Fruit fly (Drosophila melanogaster) whole organism, embryonic: Measurements from ENCODE around the gene Rlb1.

Source experiments
- Blimp-1 ChIP-seq: fragments of 200-800 bp; sonication (Bioruptor generic); optimal IDR thresholded peaks from 3 replicates; lab custom pipeline; 2018; ENCODE audit warnings: missing biosample characterization, missing genetic modification characterization, mild to moderate bottlenecking, moderate library complexity, missing genetic modification reagents
- C15 ChIP-seq: fragments of 200-800 bp; sonication (Bioruptor generic); IDR thresholded peaks from 3 replicates; pipeline ENCODE4 v1.3.6; 2022; ENCODE audit warnings: missing biosample characterization, missing genetic modification characterization
- CG10543 ChIP-seq: fragments of 200-800 bp; sonication (Bioruptor generic); optimal IDR thresholded peaks from 3 replicates; lab custom pipeline; 2017; ENCODE audit warnings: missing biosample characterization, mild to moderate bottlenecking, missing genetic modification characterization, moderate library complexity
- CG11398 ChIP-seq: fragments of 200-800 bp; sonication (Bioruptor generic); optimal IDR thresholded peaks from 2 replicates; lab custom pipeline; 2016; ENCODE audit warnings: missing biosample characterization, missing genetic modification characterization
- CG11695 ChIP-seq: fragments of 200-800 bp; sonication (Bioruptor generic); IDR thresholded peaks from 3 replicates; pipeline ENCODE4 v1.3.6; 2022; ENCODE audit warnings: missing biosample characterization, missing genetic modification characterization
- CG12744 ChIP-seq: fragments of 200-800 bp; sonication (Bioruptor generic); optimal IDR thresholded peaks from 2 replicates; lab custom pipeline; 2016; ENCODE audit warnings: missing biosample characterization, missing genetic modification characterization
- CG15011 ChIP-seq: fragments of 200-800 bp; sonication (Bioruptor generic); optimal IDR thresholded peaks from 3 replicates; lab custom pipeline; 2018; ENCODE audit warnings: missing biosample characterization, mild to moderate bottlenecking, missing genetic modification characterization
- CG17361 ChIP-seq: fragments of 200-800 bp; sonication (Bioruptor generic); IDR thresholded peaks from 3 replicates; pipeline ENCODE4 v1.3.6; 2022; ENCODE audit warnings: missing biosample characterization, missing genetic modification characterization
- CG18476 ChIP-seq: fragments of 200-800 bp; sonication (Bioruptor generic); optimal IDR thresholded peaks from 2 replicates; lab custom pipeline; 2016; ENCODE audit warnings: missing biosample characterization, mild to moderate bottlenecking, missing genetic modification characterization
- CG31388 ChIP-seq: fragments of 200-800 bp; sonication (Bioruptor generic); optimal IDR thresholded peaks from 2 replicates; lab custom pipeline; 2016; ENCODE audit warnings: missing biosample characterization, missing genetic modification characterization
- CG4282 ChIP-seq: fragments of 200-800 bp; sonication (Bioruptor generic); optimal IDR thresholded peaks from 2 replicates; lab custom pipeline; 2016; ENCODE audit warnings: missing biosample characterization, missing genetic modification characterization
- CG4328 ChIP-seq: fragments of 200-800 bp; sonication (Bioruptor generic); optimal IDR thresholded peaks from 3 replicates; lab custom pipeline; 2017; ENCODE audit warnings: missing biosample characterization, missing genetic modification reagents, missing genetic modification characterization
- CG7357 ChIP-seq: fragments of 200-800 bp; sonication (Bioruptor generic); IDR thresholded peaks from 3 replicates; pipeline ENCODE4 v1.3.6; 2022; ENCODE audit warnings: missing biosample characterization, missing genetic modification characterization
- CG7556 ChIP-seq: fragments of 200-800 bp; sonication (Bioruptor generic); optimal IDR thresholded peaks from 2 replicates; lab custom pipeline; 2017; ENCODE audit warnings: missing biosample characterization, mild to moderate bottlenecking, missing genetic modification characterization
- CG8281 ChIP-seq: fragments of 200-800 bp; sonication (Bioruptor generic); optimal IDR thresholded peaks from 2 replicates; lab custom pipeline; 2018; ENCODE audit warnings: missing biosample characterization, mild to moderate bottlenecking, missing genetic modification characterization, moderate library complexity
- CG8944 ChIP-seq: fragments of 200-800 bp; sonication (Bioruptor generic); optimal IDR thresholded peaks from 3 replicates; lab custom pipeline; 2016; ENCODE audit warnings: missing biosample characterization, missing genetic modification characterization
- CG9437 ChIP-seq: fragments of 200-800 bp; sonication (Bioruptor generic); optimal IDR thresholded peaks from 2 replicates; lab custom pipeline; 2018; ENCODE audit warnings: missing biosample characterization, mild to moderate bottlenecking, missing genetic modification characterization
- E2f2 ChIP-seq: fragments of 200-800 bp; sonication (Bioruptor generic); IDR thresholded peaks from 2 replicates; pipeline ENCODE4 v1.3.6; 2022; ENCODE audit warnings: missing biosample characterization, missing genetic modification characterization
- Eip74EF ChIP-seq, 2 experiments: fragments of 200-800 bp in 1 of 2; fragments of >200 bp in 1 of 2; sonication (Bioruptor generic) in 1 of 2; optimal IDR thresholded peaks; 2 replicates each; lab custom pipeline; 2017 to 2019; ENCODE audit warnings: missing biosample characterization in 2 of 2, missing genetic modification characterization in 2 of 2, mild to moderate bottlenecking in 1 of 2, moderate library complexity in 1 of 2
- Fer3 ChIP-seq: fragments of 200-800 bp; sonication (Bioruptor generic); optimal IDR thresholded peaks from 2 replicates; lab custom pipeline; 2018; ENCODE audit warnings: missing biosample characterization, mild to moderate bottlenecking, missing genetic modification characterization, moderate library complexity
- Gsc ChIP-seq: fragments of 200-800 bp; sonication (Bioruptor generic); IDR thresholded peaks from 2 replicates; pipeline ENCODE4 v1.3.6; 2022; ENCODE audit warnings: missing biosample characterization, missing genetic modification characterization
- Gug ChIP-seq: fragments of 200-800 bp; sonication (Bioruptor generic); IDR thresholded peaks from 4 replicates; pipeline ENCODE4 v1.3.6; 2022; ENCODE audit warnings: missing biosample characterization, missing genetic modification characterization
- MTF-1 ChIP-seq: fragments of 200-800 bp; sonication (Bioruptor generic); optimal IDR thresholded peaks from 2 replicates; lab custom pipeline; 2018; ENCODE audit warnings: missing biosample characterization, mild to moderate bottlenecking, missing genetic modification characterization, borderline replicate concordance
- Oli ChIP-seq: fragments of 200-800 bp; sonication (Bioruptor generic); optimal IDR thresholded peaks from 2 replicates; lab custom pipeline; 2018; ENCODE audit warnings: missing biosample characterization, mild to moderate bottlenecking, missing genetic modification characterization, moderate library complexity
- Opbp ChIP-seq: fragments of 200-800 bp; sonication (Bioruptor generic); IDR thresholded peaks from 3 replicates; pipeline ENCODE4 v1.3.6; 2022; ENCODE audit warnings: missing biosample characterization, missing genetic modification characterization; ENCODE audit not compliant: partially characterized antibody
- btn ChIP-seq: fragments of 200-800 bp; sonication (Bioruptor generic); optimal IDR thresholded peaks from 2 replicates; lab custom pipeline; 2016; ENCODE audit warnings: missing biosample characterization, missing genetic modification characterization
- cas ChIP-seq: fragments of 200-800 bp; sonication (Bioruptor generic); IDR thresholded peaks from 2 replicates; pipeline ENCODE4 v1.3.6; 2022; ENCODE audit warnings: missing biosample characterization, missing genetic modification characterization
- chif ChIP-seq, 2 experiments: fragments of 200-800 bp; sonication (Bioruptor generic); optimal IDR thresholded peaks; 3 replicates each; lab custom pipeline; 2016; ENCODE audit warnings: missing biosample characterization in 2 of 2, missing genetic modification characterization in 2 of 2
- ci ChIP-seq: fragments of 200-800 bp; sonication (Bioruptor generic); IDR thresholded peaks from 3 replicates; pipeline ENCODE4 v1.3.6; 2022; ENCODE audit warnings: missing biosample characterization, missing genetic modification characterization
- corto ChIP-seq: fragments of 200-800 bp; sonication (Bioruptor generic); optimal IDR thresholded peaks from 2 replicates; lab custom pipeline; 2016; ENCODE audit warnings: missing biosample characterization, mild to moderate bottlenecking, missing genetic modification characterization, moderate library complexity
- cwo ChIP-seq: fragments of 200-800 bp; sonication (Bioruptor generic); optimal IDR thresholded peaks from 3 replicates; lab custom pipeline; 2017; ENCODE audit warnings: missing biosample characterization, missing genetic modification characterization, mild to moderate bottlenecking, moderate library complexity, missing genetic modification reagents
- dmrt99B ChIP-seq: fragments of 200-800 bp; sonication (Bioruptor generic); optimal IDR thresholded peaks from 2 replicates; lab custom pipeline; 2018; ENCODE audit warnings: missing biosample characterization, mild to moderate bottlenecking, missing genetic modification characterization, moderate library complexity
- en ChIP-seq: fragments of 200-800 bp; sonication (Bioruptor generic); optimal IDR thresholded peaks from 2 replicates; lab custom pipeline; 2016; ENCODE audit warnings: missing biosample characterization, missing genetic modification characterization
- gem ChIP-seq: fragments of 200-800 bp; sonication (Bioruptor generic); optimal IDR thresholded peaks from 2 replicates; lab custom pipeline; 2019; ENCODE audit warnings: missing biosample characterization, mild to moderate bottlenecking, missing genetic modification characterization, moderate library complexity
- grau ChIP-seq: fragments of 200-800 bp; optimal IDR thresholded peaks from 3 replicates; lab custom pipeline; 2019; ENCODE audit warnings: missing biosample characterization, mild to moderate bottlenecking, missing genetic modification characterization, moderate library complexity
- jing ChIP-seq: fragments of 200-800 bp; sonication (Bioruptor generic); optimal IDR thresholded peaks from 2 replicates; lab custom pipeline; 2018; ENCODE audit warnings: missing biosample characterization, mild to moderate bottlenecking, missing genetic modification characterization
- ken ChIP-seq: fragments of 200-800 bp; sonication (Bioruptor generic); IDR thresholded peaks from 3 replicates; pipeline ENCODE4 v1.3.6; 2022; ENCODE audit warnings: missing biosample characterization, missing genetic modification characterization
- lov ChIP-seq, 2 experiments: fragments of 200-800 bp in 1 of 2; fragments of >200 bp in 1 of 2; sonication (Bioruptor generic) in 1 of 2; IDR thresholded peaks in 1 of 2; optimal IDR thresholded peaks in 1 of 2; 2 replicates in 1 of 2; 3 replicates in 1 of 2; pipeline versions ENCODE4 v1.3.6 to Lab custom; 2017 to 2022; ENCODE audit warnings: missing biosample characterization in 1 of 2, missing genetic modification characterization in 1 of 2
- mam ChIP-seq: fragments of 200-800 bp; sonication (Bioruptor generic); optimal IDR thresholded peaks from 3 replicates; lab custom pipeline; 2016; ENCODE audit warnings: missing biosample characterization, missing genetic modification characterization
- nmo ChIP-seq: fragments of 200-800 bp; sonication (Bioruptor generic); optimal IDR thresholded peaks from 2 replicates; lab custom pipeline; 2018; ENCODE audit warnings: missing biosample characterization, mild to moderate bottlenecking, missing genetic modification characterization, moderate library complexity
- pb ChIP-seq: fragments of 200-800 bp; sonication (Bioruptor generic); optimal IDR thresholded peaks from 3 replicates; lab custom pipeline; 2016; ENCODE audit warnings: missing biosample characterization, missing genetic modification characterization
- pros ChIP-seq: fragments of 200-800 bp; sonication (Bioruptor generic); optimal IDR thresholded peaks from 3 replicates; lab custom pipeline; 2019; ENCODE audit warnings: missing biosample characterization, mild to moderate bottlenecking, missing genetic modification characterization, moderate library complexity
- seq ChIP-seq: fragments of 200-800 bp; sonication (Bioruptor generic); IDR thresholded peaks from 2 replicates; pipeline ENCODE4 v1.3.6; 2022; ENCODE audit warnings: missing biosample characterization, missing genetic modification characterization
- sisA ChIP-seq: fragments of 200-800 bp; sonication (Bioruptor generic); IDR thresholded peaks from 2 replicates; pipeline ENCODE4 v1.3.6; 2022; ENCODE audit warnings: missing biosample characterization, missing genetic modification characterization
- slp2 ChIP-seq: fragments of 200-800 bp; sonication (Bioruptor generic); optimal IDR thresholded peaks from 2 replicates; lab custom pipeline; 2016; ENCODE audit warnings: missing biosample characterization, missing genetic modification characterization
- sqz ChIP-seq: fragments of 200-800 bp; sonication (Bioruptor generic); optimal IDR thresholded peaks from 3 replicates; lab custom pipeline; 2018; ENCODE audit warnings: missing biosample characterization, mild to moderate bottlenecking, missing genetic modification characterization
- sug ChIP-seq: fragments of 200-800 bp; optimal IDR thresholded peaks from 2 replicates; lab custom pipeline; 2019; ENCODE audit warnings: missing biosample characterization, mild to moderate bottlenecking, missing genetic modification characterization, moderate library complexity
- wor ChIP-seq: fragments of 200-800 bp; sonication (Bioruptor generic); IDR thresholded peaks from 2 replicates; pipeline ENCODE4 v1.3.6; 2022; ENCODE audit warnings: missing biosample characterization, missing genetic modification characterization
- zen ChIP-seq: fragments of 200-800 bp; sonication (Bioruptor generic); optimal IDR thresholded peaks from 3 replicates; lab custom pipeline; 2018; ENCODE audit warnings: missing biosample characterization, mild to moderate bottlenecking, missing genetic modification characterization, moderate library complexity
- zfh2 ChIP-seq: fragments of 200-800 bp; sonication (Bioruptor generic); optimal IDR thresholded peaks from 2 replicates; lab custom pipeline; 2016; ENCODE audit warnings: missing biosample characterization, missing genetic modification characterization

Rlb1 gene

DNA sequence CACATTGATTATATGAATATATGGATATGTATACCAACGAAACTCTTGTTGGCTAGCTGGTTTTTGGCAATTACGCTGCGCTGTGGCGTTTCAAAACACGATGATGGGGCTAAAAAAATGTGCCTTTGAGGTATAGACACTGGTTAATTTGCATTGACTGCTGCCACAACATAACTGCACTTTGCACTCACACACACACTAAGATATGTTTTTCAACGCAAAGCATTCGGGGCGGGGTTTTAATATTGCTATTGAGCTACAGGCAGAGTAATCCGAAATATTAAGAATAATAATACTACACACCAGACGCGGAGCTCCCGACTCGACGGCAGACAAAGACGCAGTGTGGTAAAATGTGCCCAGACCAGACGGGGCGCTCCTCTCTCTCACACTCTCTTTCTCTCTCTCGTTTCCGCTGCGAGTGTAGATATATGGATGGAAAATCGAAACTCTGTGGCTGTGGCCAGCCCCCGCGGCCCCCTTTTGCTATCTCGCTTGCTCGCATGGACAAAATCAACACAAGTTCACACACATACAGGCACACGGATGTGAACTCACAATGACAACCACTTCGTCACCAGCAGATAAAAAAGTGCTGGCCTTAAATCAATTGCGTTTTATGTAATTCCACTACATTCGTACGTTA lies 38.0 kb downstream of the Rlb1 start (continued):
- TF ChIP-seq dmrt99B, result no peak
- TF ChIP-seq Oli, result no peak
- no peak for TF ChIP-seq C15
- TF ChIP-seq CG10543, result peak; percentile 94
- peak; percentile 21 for TF ChIP-seq Fer3 (tag; lab: Kevin White, UChicago)
- TF ChIP-seq Gsc, result no peak
- TF ChIP-seq lov (optimal IDR thresholded peaks at IDR 0.05; lab: Kevin White, UChicago), result peak; percentile 36
- TF ChIP-seq lov (GFP tag; IDR thresholded peaks at IDR 0.05; lab: Robert Waterston, UW), result no peak
- TF ChIP-seq btn (GFP tag; lab: Kevin White, UChicago), result no peak
- TF ChIP-seq grau (tag; lab: Kevin White, UChicago), result no peak
- TF ChIP-seq corto, result peak; percentile 44
- TF ChIP-seq CG8944 (GFP tag; lab: Kevin White, UChicago), result no peak
- no peak for TF ChIP-seq Opbp (GFP tag; lab: Robert Waterston, UW)
- no peak for TF ChIP-seq cas
- peak; percentile 13 for TF ChIP-seq cwo (GFP tag; lab: Kevin White, UChicago)
- TF ChIP-seq CG12744 (GFP tag; lab: Kevin White, UChicago), result peak; percentile 38
- TF ChIP-seq CG4328 (GFP tag; lab: Kevin White, UChicago), result peak; percentile 56
- peak; percentile 22 for TF ChIP-seq CG18476
- no peak for TF ChIP-seq seq (GFP tag; lab: Robert Waterston, UW)
- no peak for TF ChIP-seq slp2 (GFP tag; lab: Kevin White, UChicago)
- peak; percentile 45 for TF ChIP-seq pros (GFP tag; lab: Kevin White, UChicago)
- TF ChIP-seq chif (GFP tag; optimal IDR thresholded peaks at IDR 0.05; lab: Kevin White, UChicago), result no peak
- peak; percentile 79 for TF ChIP-seq MTF-1 (GFP tag; lab: Kevin White, UChicago)
- no peak for TF ChIP-seq sqz
- peak; percentile 11 for TF ChIP-seq CG8281 (tag; lab: Kevin White, UChicago)
- TF ChIP-seq mam (GFP tag; lab: Kevin White, UChicago), result peak; percentile 21
- TF ChIP-seq zfh2 (GFP tag; lab: Kevin White, UChicago), result peak; percentile 16
- peak; percentile 31 for TF ChIP-seq CG7556 (GFP tag; lab: Kevin White, UChicago)
- TF ChIP-seq en (GFP tag; lab: Kevin White, UChicago), result peak; percentile 27
- no peak for TF ChIP-seq CG31388 (GFP tag; lab: Kevin White, UChicago)
- TF ChIP-seq ken (GFP tag; lab: Robert Waterston, UW), result no peak
- peak; percentile 63 for TF ChIP-seq CG11398 (GFP tag; lab: Kevin White, UChicago)
- TF ChIP-seq CG7357 (GFP tag; lab: Robert Waterston, UW), result no peak
- TF ChIP-seq ci, result no peak
- TF ChIP-seq Eip74EF (GFP tag; optimal IDR thresholded peaks at IDR 0.05; lab: Kevin White, UChicago), result peak in 1 of 2 experiments; percentile 83
- no peak for TF ChIP-seq Gug (GFP tag; lab: Robert Waterston, UW)
- no peak for TF ChIP-seq zen (tag; lab: Kevin White, UChicago)
- TF ChIP-seq CG4282 (GFP tag; lab: Kevin White, UChicago), result peak; percentile 18
- TF ChIP-seq Blimp-1 (GFP tag; lab: Kevin White, UChicago), result no peak
- TF ChIP-seq E2f2 (GFP tag; lab: Robert Waterston, UW), result no peak
- no peak for TF ChIP-seq sisA (GFP tag; lab: Robert Waterston, UW)
- TF ChIP-seq CG9437 (GFP tag; lab: Kevin White, UChicago), result peak; percentile 23
- no peak for TF ChIP-seq nmo
- peak; percentile 19 for TF ChIP-seq CG15011 (GFP tag; lab: Kevin White, UChicago)
- peak; percentile 38 for TF ChIP-seq pb (GFP tag; lab: Kevin White, UChicago)
- TF ChIP-seq jing (GFP tag; lab: Kevin White, UChicago), result no peak
- no peak for TF ChIP-seq CG17361 (GFP tag; lab: Robert Waterston, UW)
- TF ChIP-seq wor, result no peak
- no peak for TF ChIP-seq gem
- TF ChIP-seq sug, result peak; percentile 77
- no peak for TF ChIP-seq CG11695 (GFP tag; lab: Robert Waterston, UW)
